Worm (Caenorhabditis elegans): Measurements from ENCODE around the gene F41C3.8.

DNA sequence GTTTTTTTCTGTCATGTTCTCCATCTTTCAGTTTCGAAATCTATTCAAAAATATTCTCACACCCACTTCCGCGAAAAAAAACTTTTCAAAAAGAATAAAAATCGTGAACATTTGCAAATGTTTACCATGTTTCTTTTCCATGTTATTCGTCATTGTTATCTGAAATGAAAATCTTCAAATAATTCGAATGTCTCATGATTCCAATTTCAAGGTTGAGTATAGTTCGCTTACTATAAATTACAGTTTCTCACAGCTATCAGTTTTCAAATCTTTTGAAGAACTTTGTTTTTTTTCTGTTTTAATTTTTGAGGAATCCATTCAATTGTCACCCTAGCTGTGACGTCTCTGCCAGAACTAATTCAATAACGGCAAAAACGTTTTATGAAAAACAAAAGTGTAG lies 44.0 kb downstream of the F41C3.8 start:
- TF ChIP-seq dao-5 (tag; optimal IDR thresholded peaks at IDR 0.05), result no peak
- TF ChIP-seq him-1 (tag; optimal IDR thresholded peaks at IDR 0.05), result no peak
- no peak for TF ChIP-seq W03F9.2 (tag; optimal IDR thresholded peaks at IDR 0.05)
